Fruit fly (Drosophila melanogaster) whole organism, embryonic: ENCODE data around the gene Tbc1d22.

ENCODE experiments used
- Atf6 ChIP-seq: fragments of 200-800 bp; sonication (Bioruptor generic); IDR thresholded peaks from 2 replicates; pipeline ENCODE4 v1.3.6; 2022; ENCODE audit warnings: missing biosample characterization, missing genetic modification characterization
- CG10209 ChIP-seq: fragments of 200-800 bp; sonication (Bioruptor generic); optimal IDR thresholded peaks from 3 replicates; lab custom pipeline; 2017; ENCODE audit warnings: missing biosample characterization, mild to moderate bottlenecking, missing genetic modification characterization, missing genetic modification reagents
- CG1024 ChIP-seq: fragments of 200-800 bp; sonication (Bioruptor generic); IDR thresholded peaks from 2 replicates; pipeline ENCODE4 v1.3.6; 2022; ENCODE audit warnings: missing biosample characterization, missing genetic modification characterization
- CG10959 ChIP-seq: fragments of 200-800 bp; sonication (Bioruptor generic); IDR thresholded peaks from 2 replicates; pipeline ENCODE4 v1.3.6; 2022; ENCODE audit warnings: missing biosample characterization, missing genetic modification characterization
- CG11504 ChIP-seq: fragments of 200-800 bp; sonication (Bioruptor generic); optimal IDR thresholded peaks from 3 replicates; lab custom pipeline; 2019; ENCODE audit warnings: missing biosample characterization, mild to moderate bottlenecking, missing genetic modification characterization, moderate library complexity
- CG12071 ChIP-seq: fragments of 200-800 bp; sonication (Bioruptor generic); optimal IDR thresholded peaks from 3 replicates; lab custom pipeline; 2018; ENCODE audit warnings: missing biosample characterization, mild to moderate bottlenecking, missing genetic modification characterization
- CG12104 ChIP-seq: fragments of 200-800 bp; sonication (Bioruptor generic); optimal IDR thresholded peaks from 3 replicates; lab custom pipeline; 2016; ENCODE audit warnings: missing biosample characterization, missing genetic modification characterization
- CG12391 ChIP-seq: fragments of 200-800 bp; sonication (Bioruptor generic); optimal IDR thresholded peaks from 3 replicates; lab custom pipeline; 2018; ENCODE audit warnings: missing biosample characterization, mild to moderate bottlenecking, missing genetic modification characterization, moderate library complexity
- CG14710 ChIP-seq: fragments of 200-800 bp; sonication (Bioruptor generic); optimal IDR thresholded peaks from 3 replicates; lab custom pipeline; 2019; ENCODE audit warnings: missing biosample characterization, mild to moderate bottlenecking, missing genetic modification characterization, moderate library complexity
- CG17328 ChIP-seq: fragments of 200-800 bp; sonication (Bioruptor generic); IDR thresholded peaks from 2 replicates; pipeline ENCODE4 v1.3.6; 2022; ENCODE audit warnings: missing biosample characterization, missing genetic modification characterization
- CG17802 ChIP-seq: fragments of 200-800 bp; sonication (Bioruptor generic); optimal IDR thresholded peaks from 2 replicates; lab custom pipeline; 2018; ENCODE audit warnings: missing biosample characterization, mild to moderate bottlenecking, missing genetic modification characterization, moderate library complexity
- CG17912 ChIP-seq: fragments of 200-800 bp; sonication (Bioruptor generic); optimal IDR thresholded peaks from 2 replicates; lab custom pipeline; 2018; ENCODE audit warnings: missing biosample characterization, mild to moderate bottlenecking, missing genetic modification characterization
- CG18262 ChIP-seq: fragments of 200-800 bp; optimal IDR thresholded peaks from 3 replicates; lab custom pipeline; 2019; ENCODE audit warnings: missing biosample characterization, mild to moderate bottlenecking, missing genetic modification characterization, moderate library complexity
- CG18619 ChIP-seq: fragments of 200-800 bp; sonication (Bioruptor generic); optimal IDR thresholded peaks from 3 replicates; lab custom pipeline; 2017; ENCODE audit warnings: missing biosample characterization, mild to moderate bottlenecking, missing genetic modification characterization
- CG2116 ChIP-seq: fragments of 200-800 bp; sonication (Bioruptor generic); optimal IDR thresholded peaks from 3 replicates; lab custom pipeline; 2018; ENCODE audit warnings: missing biosample characterization, mild to moderate bottlenecking, missing genetic modification characterization
- CG30020 ChIP-seq: fragments of 200-800 bp; optimal IDR thresholded peaks from 2 replicates; lab custom pipeline; 2019; ENCODE audit warnings: missing biosample characterization, mild to moderate bottlenecking, missing genetic modification characterization, moderate library complexity
- CG3163 ChIP-seq: fragments of 200-800 bp; sonication (Bioruptor generic); optimal IDR thresholded peaks from 3 replicates; lab custom pipeline; 2016; ENCODE audit warnings: missing biosample characterization, missing genetic modification characterization
- CG3995 ChIP-seq: fragments of 200-800 bp; sonication (Bioruptor generic); optimal IDR thresholded peaks from 3 replicates; lab custom pipeline; 2016; ENCODE audit warnings: missing biosample characterization, missing genetic modification characterization
- CG4730 ChIP-seq: fragments of 200-800 bp; sonication (Bioruptor generic); IDR thresholded peaks from 2 replicates; pipeline ENCODE4 v1.3.6; 2022; ENCODE audit warnings: missing biosample characterization, missing genetic modification characterization
- CG6689 ChIP-seq: fragments of 200-800 bp; sonication (Bioruptor generic); IDR thresholded peaks from 2 replicates; pipeline ENCODE4 v1.3.6; 2022; ENCODE audit warnings: missing biosample characterization, missing genetic modification characterization
- CG6765 ChIP-seq: fragments of 200-800 bp; sonication (Bioruptor generic); optimal IDR thresholded peaks from 3 replicates; lab custom pipeline; 2017; ENCODE audit warnings: missing biosample characterization, mild to moderate bottlenecking, missing genetic modification characterization
- CG7556 ChIP-seq: fragments of 200-800 bp; sonication (Bioruptor generic); optimal IDR thresholded peaks from 2 replicates; lab custom pipeline; 2017; ENCODE audit warnings: missing biosample characterization, mild to moderate bottlenecking, missing genetic modification characterization
- CG8089 ChIP-seq: fragments of 200-800 bp; sonication (Bioruptor generic); optimal IDR thresholded peaks from 3 replicates; lab custom pipeline; 2016; ENCODE audit warnings: missing biosample characterization, missing genetic modification characterization
- CoRest ChIP-seq: fragments of 200-800 bp; sonication (Bioruptor generic); optimal IDR thresholded peaks from 3 replicates; lab custom pipeline; 2018; ENCODE audit warnings: missing biosample characterization, mild to moderate bottlenecking, missing genetic modification characterization, moderate library complexity
- Dp ChIP-seq: fragments of 200-800 bp; sonication (Bioruptor generic); optimal IDR thresholded peaks from 2 replicates; lab custom pipeline; 2018; ENCODE audit warnings: missing biosample characterization, mild to moderate bottlenecking, missing genetic modification characterization, moderate library complexity
- HLH4C ChIP-seq: fragments of 200-800 bp; sonication (Bioruptor generic); IDR thresholded peaks from 3 replicates; pipeline ENCODE4 v1.3.6; 2022; ENCODE audit warnings: missing biosample characterization, missing genetic modification characterization; ENCODE audit not compliant: partially characterized antibody
- Hand ChIP-seq: fragments of 200-800 bp; sonication (Bioruptor generic); optimal IDR thresholded peaks from 2 replicates; lab custom pipeline; 2017; ENCODE audit warnings: mild to moderate bottlenecking, missing biosample characterization, missing genetic modification reagents, missing genetic modification characterization
- Hsf ChIP-seq: fragments of 200-800 bp; sonication (Bioruptor generic); optimal IDR thresholded peaks from 3 replicates; lab custom pipeline; 2016; ENCODE audit warnings: missing biosample characterization, missing genetic modification characterization
- Med ChIP-seq: fragments of 200-800 bp; sonication (Bioruptor generic); peaks from one replicate; lab custom pipeline; 2016; ENCODE audit warnings: missing biosample characterization, missing genetic modification characterization, mild to moderate bottlenecking, inconsistent platforms, moderate library complexity
- PHDP ChIP-seq: fragments of 200-800 bp; sonication (Bioruptor generic); optimal IDR thresholded peaks from 3 replicates; lab custom pipeline; 2018; ENCODE audit warnings: missing biosample characterization, mild to moderate bottlenecking, missing genetic modification characterization, moderate library complexity
- Ptx1 ChIP-seq: fragments of 200-800 bp; sonication (Bioruptor generic); IDR thresholded peaks from 2 replicates; pipeline ENCODE4 v1.3.6; 2022; ENCODE audit warnings: missing biosample characterization, missing genetic modification characterization
- Rx ChIP-seq: fragments of 200-800 bp; sonication (Bioruptor generic); IDR thresholded peaks from 2 replicates; pipeline ENCODE4 v1.3.6; 2022; ENCODE audit warnings: missing biosample characterization, missing genetic modification characterization
- Tbp ChIP-seq: fragments of >200 bp; optimal IDR thresholded peaks from 2 replicates; lab custom pipeline; 2018; ENCODE audit warnings: missing biosample characterization, missing genetic modification characterization
- bsh ChIP-seq, 2 experiments: fragments of 200-800 bp; sonication (Bioruptor generic); optimal IDR thresholded peaks; 2 replicates each; lab custom pipeline; 2017 to 2018; ENCODE audit warnings: mild to moderate bottlenecking in 2 of 2, missing biosample characterization in 2 of 2, missing genetic modification characterization in 2 of 2, moderate library complexity in 1 of 2
- da ChIP-seq: fragments of 200-800 bp; sonication (Bioruptor generic); optimal IDR thresholded peaks from 2 replicates; lab custom pipeline; 2016; ENCODE audit warnings: missing biosample characterization, missing genetic modification characterization
- dmrt99B ChIP-seq: fragments of 200-800 bp; sonication (Bioruptor generic); optimal IDR thresholded peaks from 2 replicates; lab custom pipeline; 2018; ENCODE audit warnings: missing biosample characterization, mild to moderate bottlenecking, missing genetic modification characterization, moderate library complexity
- fd3F ChIP-seq: fragments of 200-800 bp; sonication (Bioruptor generic); optimal IDR thresholded peaks from 2 replicates; lab custom pipeline; 2018; ENCODE audit warnings: missing biosample characterization, mild to moderate bottlenecking, missing genetic modification characterization, moderate library complexity
- gro ChIP-seq: fragments of 200-800 bp; sonication (Bioruptor generic); optimal IDR thresholded peaks from 2 replicates; lab custom pipeline; 2016; ENCODE audit warnings: missing biosample characterization, missing genetic modification characterization
- gt ChIP-seq: fragments of 200-800 bp; sonication (Bioruptor generic); IDR thresholded peaks from 2 replicates; pipeline ENCODE4 v1.3.6; 2022; ENCODE audit warnings: missing biosample characterization, missing genetic modification characterization
- jing ChIP-seq: fragments of 200-800 bp; sonication (Bioruptor generic); optimal IDR thresholded peaks from 2 replicates; lab custom pipeline; 2018; ENCODE audit warnings: missing biosample characterization, mild to moderate bottlenecking, missing genetic modification characterization
- luna ChIP-seq: fragments of 200-800 bp; sonication (Bioruptor generic); optimal IDR thresholded peaks from 2 replicates; lab custom pipeline; 2016; ENCODE audit warnings: missing biosample characterization, missing genetic modification characterization
- pan ChIP-seq, 4 experiments: fragments of >200 bp in 3 of 4; fragments of 200-800 bp in 1 of 4; sonication (Bioruptor generic) in 1 of 4; optimal IDR thresholded peaks in 3 of 4; IDR thresholded peaks in 1 of 4; 2 replicates each; pipeline versions ENCODE4 v1.3.6 to Lab custom; 2017 to 2022; ENCODE audit warnings: missing biosample characterization in 2 of 4, missing genetic modification characterization in 2 of 4, mixed read lengths in 1 of 4
- row ChIP-seq: fragments of 200-800 bp; sonication (Bioruptor generic); IDR thresholded peaks from 3 replicates; pipeline ENCODE4 v1.3.6; 2022; ENCODE audit warnings: missing biosample characterization, missing genetic modification characterization
- sens ChIP-seq: fragments of 200-800 bp; sonication (Bioruptor generic); peaks from one replicate; lab custom pipeline; 2016; ENCODE audit warnings: missing biosample characterization, missing genetic modification characterization
- slbo ChIP-seq: fragments of 200-800 bp; sonication (Bioruptor generic); IDR thresholded peaks from 2 replicates; pipeline ENCODE4 v1.3.6; 2022; ENCODE audit warnings: missing biosample characterization, missing genetic modification characterization
- so ChIP-seq: fragments of 200-800 bp; sonication (Bioruptor generic); IDR thresholded peaks from 3 replicates; pipeline ENCODE4 v1.3.6; 2022; ENCODE audit warnings: missing biosample characterization, missing genetic modification characterization
- sr ChIP-seq: fragments of 200-800 bp; sonication (Bioruptor generic); IDR thresholded peaks from 3 replicates; pipeline ENCODE4 v1.3.6; 2022; ENCODE audit warnings: missing biosample characterization, missing genetic modification characterization
- sug ChIP-seq: fragments of 200-800 bp; optimal IDR thresholded peaks from 2 replicates; lab custom pipeline; 2019; ENCODE audit warnings: missing biosample characterization, mild to moderate bottlenecking, missing genetic modification characterization, moderate library complexity
- twi ChIP-seq: fragments of 200-800 bp; optimal IDR thresholded peaks from 2 replicates; lab custom pipeline; 2019; ENCODE audit warnings: missing biosample characterization, mild to moderate bottlenecking, missing genetic modification characterization, moderate library complexity
- vfl ChIP-seq: fragments of 200-800 bp; sonication (Bioruptor generic); optimal IDR thresholded peaks from 2 replicates; lab custom pipeline; 2016; ENCODE audit warnings: missing biosample characterization, missing genetic modification characterization
- zfh1 ChIP-seq: fragments of 200-800 bp; sonication (Bioruptor generic); IDR thresholded peaks from 3 replicates; pipeline ENCODE4 v1.3.6; 2022; ENCODE audit warnings: missing biosample characterization, missing genetic modification characterization

Gene Tbc1d22

dm6 chr3R:21133951-21134350 lies 32.0 kb downstream of the Tbc1d22 start, which contains the start of gene Usp8 (continued):
- TF ChIP-seq twi (tag; lab: Kevin White, UChicago) (peak; percentile 2), Hand (GFP tag; lab: Kevin White, UChicago) (no peak), CG3163 (GFP tag; lab: Kevin White, UChicago) (no peak), CG18619 (GFP tag; lab: Kevin White, UChicago) (peak; percentile 8), zfh1 (GFP tag; lab: Robert Waterston, UW) (no peak), CG12104 (GFP tag; lab: Kevin White, UChicago) (peak; percentile 25), CoRest (tag; lab: Kevin White, UChicago) (peak; percentile 68), PHDP (peak; percentile 8), pan (optimal IDR thresholded peaks at IDR 0.05; lab: Kevin White, UChicago) (no peak), pan (GFP tag; optimal IDR thresholded peaks at IDR 0.05 in 1 of 2, IDR thresholded peaks at IDR 0.05 in 1 of 2) (no peak), CG17912 (GFP tag; lab: Kevin White, UChicago) (no peak), gro (no peak), CG17328 (GFP tag; lab: Robert Waterston, UW) (no peak), Dp (GFP tag; lab: Kevin White, UChicago) (peak; percentile 10), luna (GFP tag; lab: Kevin White, UChicago) (no peak), CG2116 (peak; percentile 74), HLH4C (GFP tag; lab: Robert Waterston, UW) (0 out of 3 replicates have a peak, but pooled peaks have one; percentile 47), jing (no peak), row (GFP tag; lab: Robert Waterston, UW) (peak; percentile 80), Rx (GFP tag; lab: Robert Waterston, UW) (no peak), sens (peak; percentile 18), CG10959 (GFP tag; lab: Robert Waterston, UW) (no peak), CG11504 (tag; lab: Kevin White, UChicago) (no peak), CG18262 (tag; lab: Kevin White, UChicago) (peak; percentile 60), CG3995 (no peak), sug (tag; lab: Kevin White, UChicago) (peak; percentile 49), CG7556 (GFP tag; lab: Kevin White, UChicago) (peak; percentile 43), so (no peak), Ptx1 (peak; percentile 25; the same call in 1 of the 2 replicates), Hsf (GFP tag; lab: Kevin White, UChicago) (no peak), dmrt99B (tag; lab: Kevin White, UChicago) (no peak), gt (GFP tag; lab: Robert Waterston, UW) (no peak), CG1024 (GFP tag; lab: Robert Waterston, UW) (no peak), CG30020 (peak; percentile 64), Med (GFP tag; lab: Kevin White, UChicago) (peak; percentile 33), sr (no peak), vfl (GFP tag; lab: Kevin White, UChicago) (no peak), CG17802 (tag; lab: Kevin White, UChicago) (no peak), CG4730 (GFP tag; lab: Robert Waterston, UW) (no peak), da (GFP tag; lab: Kevin White, UChicago) (no peak), CG6765 (GFP tag; lab: Kevin White, UChicago) (no peak), CG14710 (tag; lab: Kevin White, UChicago) (peak; percentile 61), bsh (GFP tag; optimal IDR thresholded peaks at IDR 0.05; lab: Kevin White, UChicago) (no peak), CG6689 (GFP tag; lab: Robert Waterston, UW) (0 out of 2 replicates have a peak, but pooled peaks have one; percentile 7), fd3F (GFP tag; lab: Kevin White, UChicago) (no peak), Tbp (no peak), slbo (peak; percentile 39; the same call in 1 of the 2 replicates), CG8089 (GFP tag; lab: Kevin White, UChicago) (no peak), CG12071 (GFP tag; lab: Kevin White, UChicago) (no peak), CG10209 (GFP tag; lab: Kevin White, UChicago) (no peak), Atf6 (GFP tag; lab: Robert Waterston, UW) (no peak), CG12391 (peak; percentile 76)
